Fruit fly (Drosophila melanogaster) whole organism, embryonic: ENCODE data around the gene CG15877.

Experiments used
- Awh ChIP-seq: fragments of 200-800 bp; sonication (Bioruptor generic); IDR thresholded peaks from 2 replicates; pipeline ENCODE4, ENCODE4 v1.3.6; 2022; ENCODE audit warnings: missing biosample characterization, missing genetic modification characterization
- CG10147 ChIP-seq: fragments of 200-800 bp; sonication (Bioruptor generic); optimal IDR thresholded peaks from 2 replicates; lab custom pipeline; 2019; ENCODE audit warnings: missing biosample characterization, mild to moderate bottlenecking, missing genetic modification characterization, moderate library complexity
- CG10959 ChIP-seq: fragments of 200-800 bp; sonication (Bioruptor generic); IDR thresholded peaks from 2 replicates; pipeline ENCODE4 v1.3.6; 2022; ENCODE audit warnings: missing biosample characterization, missing genetic modification characterization
- CG11247 ChIP-seq: fragments of 200-800 bp; sonication (Bioruptor generic); IDR thresholded peaks from 2 replicates; pipeline ENCODE4 v1.3.6; 2022; ENCODE audit warnings: missing biosample characterization, missing genetic modification characterization
- CG13424 ChIP-seq: fragments of 200-800 bp; sonication (Bioruptor generic); optimal IDR thresholded peaks from 2 replicates; lab custom pipeline; 2019; ENCODE audit warnings: missing biosample characterization, mild to moderate bottlenecking, missing genetic modification characterization, moderate library complexity
- CG13624 ChIP-seq: fragments of 200-800 bp; sonication (Bioruptor generic); optimal IDR thresholded peaks from 2 replicates; lab custom pipeline; 2016; ENCODE audit warnings: missing biosample characterization, missing genetic modification characterization
- CG15601 ChIP-seq: fragments of 200-800 bp; sonication (Bioruptor generic); optimal IDR thresholded peaks from 3 replicates; lab custom pipeline; 2019; ENCODE audit warnings: missing biosample characterization, mild to moderate bottlenecking, missing genetic modification characterization, moderate library complexity
- CG2120 ChIP-seq: fragments of 200-800 bp; sonication (Bioruptor generic); optimal IDR thresholded peaks from 3 replicates; lab custom pipeline; 2016; ENCODE audit warnings: missing biosample characterization, missing genetic modification characterization
- CG2129 ChIP-seq: fragments of 200-800 bp; sonication (Bioruptor generic); IDR thresholded peaks from 2 replicates; pipeline ENCODE4 v1.3.6; 2022; ENCODE audit warnings: missing biosample characterization, missing genetic modification characterization; ENCODE audit not compliant: partially characterized antibody
- CG2202 ChIP-seq: fragments of 200-800 bp; sonication (Bioruptor generic); optimal IDR thresholded peaks from 2 replicates; lab custom pipeline; 2018; ENCODE audit warnings: missing biosample characterization, mild to moderate bottlenecking, missing genetic modification characterization
- CG2889 ChIP-seq: fragments of 200-800 bp; sonication (Bioruptor generic); IDR thresholded peaks from 3 replicates; pipeline ENCODE4 v1.3.6; 2022; ENCODE audit warnings: missing biosample characterization, missing genetic modification characterization
- CG4424 ChIP-seq: fragments of 200-800 bp; sonication (Bioruptor generic); optimal IDR thresholded peaks from 3 replicates; lab custom pipeline; 2016; ENCODE audit warnings: missing biosample characterization, missing genetic modification characterization
- CG7556 ChIP-seq: fragments of 200-800 bp; sonication (Bioruptor generic); optimal IDR thresholded peaks from 2 replicates; lab custom pipeline; 2017; ENCODE audit warnings: missing biosample characterization, mild to moderate bottlenecking, missing genetic modification characterization
- CG8359 ChIP-seq: fragments of 200-800 bp; sonication (Bioruptor generic); optimal IDR thresholded peaks from 2 replicates; lab custom pipeline; 2017; ENCODE audit warnings: missing biosample characterization, mild to moderate bottlenecking, missing genetic modification characterization, borderline replicate concordance
- CG9609 ChIP-seq: fragments of 200-800 bp; sonication (Bioruptor generic); optimal IDR thresholded peaks from 3 replicates; lab custom pipeline; 2016; ENCODE audit warnings: missing biosample characterization, missing genetic modification characterization
- CG9817 ChIP-seq: fragments of 200-800 bp; sonication (Bioruptor generic); optimal IDR thresholded peaks from 2 replicates; lab custom pipeline; 2018; ENCODE audit warnings: missing biosample characterization, mild to moderate bottlenecking, missing genetic modification characterization, moderate library complexity
- H2.0 ChIP-seq: fragments of 200-800 bp; sonication (Bioruptor generic); IDR thresholded peaks from 2 replicates; pipeline ENCODE4 v1.3.6; 2022; ENCODE audit warnings: missing biosample characterization, missing genetic modification characterization
- HLH3B ChIP-seq: fragments of 200-800 bp; sonication (Bioruptor generic); IDR thresholded peaks from 2 replicates; pipeline ENCODE4 v1.3.6; 2022; ENCODE audit warnings: missing biosample characterization, missing genetic modification characterization
- Nf-YB ChIP-seq: fragments of 200-800 bp; sonication (Bioruptor generic); optimal IDR thresholded peaks from 3 replicates; lab custom pipeline; 2019; ENCODE audit warnings: missing biosample characterization, mild to moderate bottlenecking, missing genetic modification characterization, moderate library complexity
- Nf-YC ChIP-seq: fragments of 200-800 bp; optimal IDR thresholded peaks from 3 replicates; lab custom pipeline; 2019; ENCODE audit warnings: missing biosample characterization, mild to moderate bottlenecking, missing genetic modification characterization, moderate library complexity
- Side ChIP-seq: fragments of 200-800 bp; sonication (Bioruptor generic); optimal IDR thresholded peaks from 2 replicates; lab custom pipeline; 2016; ENCODE audit warnings: missing biosample characterization, missing genetic modification characterization
- Sry-δ ChIP-seq: fragments of 200-800 bp; sonication (Bioruptor generic); optimal IDR thresholded peaks from 2 replicates; lab custom pipeline; 2016; ENCODE audit warnings: missing biosample characterization, missing genetic modification characterization
- ab ChIP-seq: fragments of 200-800 bp; sonication (Bioruptor generic); optimal IDR thresholded peaks from 2 replicates; lab custom pipeline; 2016; ENCODE audit warnings: missing biosample characterization, missing genetic modification characterization
- bab2 ChIP-seq: fragments of 200-800 bp; sonication (Bioruptor generic); optimal IDR thresholded peaks from 2 replicates; lab custom pipeline; 2016; ENCODE audit warnings: missing biosample characterization, missing genetic modification characterization
- crp ChIP-seq, 2 experiments: fragments of 200-800 bp; sonication (Bioruptor generic); optimal IDR thresholded peaks; 2 replicates in 1 of 2; 3 replicates in 1 of 2; lab custom pipeline; 2017; ENCODE audit warnings: missing biosample characterization in 2 of 2, missing genetic modification characterization in 2 of 2, mild to moderate bottlenecking in 1 of 2, moderate library complexity in 1 of 2
- disco-r ChIP-seq: fragments of 200-800 bp; sonication (Bioruptor generic); optimal IDR thresholded peaks from 2 replicates; lab custom pipeline; 2016; ENCODE audit warnings: missing biosample characterization, missing genetic modification characterization
- gcm ChIP-seq: fragments of 200-800 bp; sonication (Bioruptor generic); optimal IDR thresholded peaks from 2 replicates; lab custom pipeline; 2019; ENCODE audit warnings: missing biosample characterization, mild to moderate bottlenecking, missing genetic modification characterization, moderate library complexity
- gfzf ChIP-seq: fragments of 200-800 bp; sonication (Bioruptor generic); optimal IDR thresholded peaks from 2 replicates; lab custom pipeline; 2016; ENCODE audit warnings: missing biosample characterization, mild to moderate bottlenecking, missing genetic modification characterization, moderate library complexity
- gro ChIP-seq: fragments of 200-800 bp; sonication (Bioruptor generic); optimal IDR thresholded peaks from 2 replicates; lab custom pipeline; 2016; ENCODE audit warnings: missing biosample characterization, missing genetic modification characterization
- gt ChIP-seq: fragments of 200-800 bp; sonication (Bioruptor generic); IDR thresholded peaks from 2 replicates; pipeline ENCODE4 v1.3.6; 2022; ENCODE audit warnings: missing biosample characterization, missing genetic modification characterization
- inv ChIP-seq: fragments of 200-800 bp; sonication (Bioruptor generic); IDR thresholded peaks from 2 replicates; pipeline ENCODE4 v1.3.6; 2022; ENCODE audit warnings: missing biosample characterization, missing genetic modification characterization; ENCODE audit not compliant: partially characterized antibody
- jing ChIP-seq: fragments of 200-800 bp; sonication (Bioruptor generic); optimal IDR thresholded peaks from 2 replicates; lab custom pipeline; 2018; ENCODE audit warnings: missing biosample characterization, mild to moderate bottlenecking, missing genetic modification characterization
- kay ChIP-seq: fragments of 200-800 bp; sonication (Bioruptor generic); optimal IDR thresholded peaks from 2 replicates; lab custom pipeline; 2016; ENCODE audit warnings: missing biosample characterization, missing genetic modification characterization
- lov ChIP-seq, 2 experiments: fragments of 200-800 bp in 1 of 2; fragments of >200 bp in 1 of 2; sonication (Bioruptor generic) in 1 of 2; IDR thresholded peaks in 1 of 2; optimal IDR thresholded peaks in 1 of 2; 2 replicates in 1 of 2; 3 replicates in 1 of 2; pipeline versions ENCODE4 v1.3.6 to Lab custom; 2017 to 2022; ENCODE audit warnings: missing biosample characterization in 1 of 2, missing genetic modification characterization in 1 of 2
- nom ChIP-seq: fragments of 200-800 bp; sonication (Bioruptor generic); optimal IDR thresholded peaks from 2 replicates; lab custom pipeline; 2017; ENCODE audit warnings: missing biosample characterization, missing genetic modification characterization, mild to moderate bottlenecking, moderate library complexity, missing genetic modification reagents
- oc ChIP-seq: fragments of 200-800 bp; sonication (Bioruptor generic); optimal IDR thresholded peaks from 2 replicates; lab custom pipeline; 2018; ENCODE audit warnings: missing biosample characterization, mild to moderate bottlenecking, missing genetic modification characterization, moderate library complexity
- pan ChIP-seq, 4 experiments: fragments of >200 bp in 3 of 4; fragments of 200-800 bp in 1 of 4; sonication (Bioruptor generic) in 1 of 4; optimal IDR thresholded peaks in 3 of 4; IDR thresholded peaks in 1 of 4; 2 replicates each; pipeline versions ENCODE4 v1.3.6 to Lab custom; 2017 to 2022; ENCODE audit warnings: missing biosample characterization in 2 of 4, missing genetic modification characterization in 2 of 4, mixed read lengths in 1 of 4
- rib ChIP-seq: fragments of 200-800 bp; sonication (Bioruptor generic); IDR thresholded peaks from 2 replicates; pipeline ENCODE4 v1.3.6; 2022; ENCODE audit warnings: missing biosample characterization, missing genetic modification characterization
- ro ChIP-seq: fragments of 200-800 bp; sonication (Bioruptor generic); IDR thresholded peaks from 2 replicates; pipeline ENCODE4 v1.3.6; 2022; ENCODE audit warnings: missing biosample characterization, missing genetic modification characterization
- sens-2 ChIP-seq: fragments of 200-800 bp; sonication (Bioruptor generic); IDR thresholded peaks from 2 replicates; pipeline ENCODE4 v1.3.6; 2022; ENCODE audit warnings: missing biosample characterization, missing genetic modification characterization
- seq ChIP-seq: fragments of 200-800 bp; sonication (Bioruptor generic); IDR thresholded peaks from 2 replicates; pipeline ENCODE4 v1.3.6; 2022; ENCODE audit warnings: missing biosample characterization, missing genetic modification characterization
- sisA ChIP-seq: fragments of 200-800 bp; sonication (Bioruptor generic); IDR thresholded peaks from 2 replicates; pipeline ENCODE4 v1.3.6; 2022; ENCODE audit warnings: missing biosample characterization, missing genetic modification characterization
- ttk ChIP-seq: fragments of 200-800 bp; sonication (Bioruptor generic); IDR thresholded peaks from 2 replicates; pipeline ENCODE4 v2.1.2; 2022; ENCODE audit warnings: missing biosample characterization, missing genetic modification characterization
- zen ChIP-seq: fragments of 200-800 bp; sonication (Bioruptor generic); optimal IDR thresholded peaks from 3 replicates; lab custom pipeline; 2018; ENCODE audit warnings: missing biosample characterization, mild to moderate bottlenecking, missing genetic modification characterization, moderate library complexity

Gene CG15877

dm6 chr3L:2371882-2372281 is 5.5 kb downstream of the CG15877 start, which contains the start of the genes CG1317 and CG8993 (continued):
- TF ChIP-seq CG8359 (GFP tag; lab: Kevin White, UChicago), result no peak
- no peak for TF ChIP-seq sens-2 (GFP tag; lab: Robert Waterston, UW)
- no peak for TF ChIP-seq CG2202 (tag; lab: Kevin White, UChicago)
- TF ChIP-seq CG4424 (GFP tag; lab: Kevin White, UChicago), result peak; percentile 57
- TF ChIP-seq Awh (GFP tag; lab: Robert Waterston, UW), result no peak
- no peak for TF ChIP-seq CG9609 (GFP tag; lab: Kevin White, UChicago)
- peak; percentile 0 for TF ChIP-seq CG7556
- no peak for TF ChIP-seq ab (GFP tag; lab: Kevin White, UChicago)
- peak; percentile 42 for TF ChIP-seq CG2120 (GFP tag; lab: Kevin White, UChicago)
- TF ChIP-seq CG2889, result no peak
- TF ChIP-seq seq, result no peak
- TF ChIP-seq oc (tag; lab: Kevin White, UChicago), result no peak
- TF ChIP-seq Sry-δ (GFP tag; lab: Kevin White, UChicago), result peak; percentile 25
- TF ChIP-seq CG11247, result peak; percentile 35; the same call in 1 of the 2 replicates
- TF ChIP-seq gcm (GFP tag; lab: Kevin White, UChicago), result no peak
- TF ChIP-seq CG9817, result peak; percentile 55
- TF ChIP-seq CG10959 (GFP tag; lab: Robert Waterston, UW), result no peak
- TF ChIP-seq jing (GFP tag; lab: Kevin White, UChicago), result no peak
- peak; percentile 17 for TF ChIP-seq kay (GFP tag; lab: Kevin White, UChicago)
- peak in 1 of 2 experiments; percentile 46 for TF ChIP-seq crp (GFP tag; optimal IDR thresholded peaks at IDR 0.05; lab: Kevin White, UChicago)
- peak; percentile 74 for TF ChIP-seq CG15601 (tag; lab: Kevin White, UChicago)
- no peak for TF ChIP-seq ro
- no peak for TF ChIP-seq Side
- TF ChIP-seq disco-r (GFP tag; lab: Kevin White, UChicago), result no peak
- TF ChIP-seq zen (tag; lab: Kevin White, UChicago), result peak; percentile 89
- peak; percentile 54; the same call in 1 of the 2 replicates for TF ChIP-seq sisA (GFP tag; lab: Robert Waterston, UW)

DNA sequence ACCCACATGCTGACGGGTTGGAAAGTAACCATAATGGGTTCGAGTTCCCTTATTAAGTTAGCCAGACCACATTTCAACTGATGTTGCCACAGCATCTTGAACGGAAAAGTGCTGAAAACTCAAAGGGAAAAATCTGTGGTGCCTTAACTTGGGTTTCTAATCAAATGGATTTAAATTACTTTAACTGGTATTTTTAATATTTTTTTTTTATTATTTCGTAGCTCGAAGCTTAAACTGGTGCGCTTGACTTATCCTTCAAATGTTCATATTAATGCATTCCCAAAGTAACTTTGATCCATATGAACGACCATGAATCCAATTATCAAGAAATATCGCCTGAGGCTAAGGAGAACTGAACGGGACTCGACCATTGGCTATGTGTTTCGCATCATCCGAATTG is 17.1 kb downstream of the CG15877 start, which contains the start of gene CG13801:
Gene CG13801 (plus strand): TSS at position 301 of the 400 bp plus-strand sequence.
- no peak for TF ChIP-seq pan (optimal IDR thresholded peaks at IDR 0.05; lab: Kevin White, UChicago)
- no peak for TF ChIP-seq pan (GFP tag; optimal IDR thresholded peaks at IDR 0.05 in 1 of 2, IDR thresholded peaks at IDR 0.05 in 1 of 2)
- TF ChIP-seq nom, result no peak
- no peak for TF ChIP-seq inv (GFP tag; lab: Robert Waterston, UW)
- TF ChIP-seq gfzf (GFP tag; lab: Kevin White, UChicago), result no peak
- TF ChIP-seq CG13424 (tag; lab: Kevin White, UChicago), result no peak
- TF ChIP-seq Nf-YB (GFP tag; lab: Kevin White, UChicago), result no peak
- TF ChIP-seq HLH3B (GFP tag; lab: Robert Waterston, UW), result no peak
- TF ChIP-seq ttk, result no peak
- TF ChIP-seq rib (GFP tag; lab: Robert Waterston, UW), result no peak
- TF ChIP-seq CG13624 (GFP tag; lab: Kevin White, UChicago), result no peak
- TF ChIP-seq gro (GFP tag; lab: Kevin White, UChicago), result no peak
- TF ChIP-seq CG2129 (GFP tag; lab: Robert Waterston, UW), result no peak
- no peak for TF ChIP-seq CG10147 (GFP tag; lab: Kevin White, UChicago)
- TF ChIP-seq Nf-YC (tag; lab: Kevin White, UChicago), result no peak
- TF ChIP-seq lov (optimal IDR thresholded peaks at IDR 0.05; lab: Kevin White, UChicago), result no peak
- TF ChIP-seq lov (GFP tag; IDR thresholded peaks at IDR 0.05; lab: Robert Waterston, UW), result no peak
- TF ChIP-seq H2.0, result no peak
- TF ChIP-seq bab2 (GFP tag; lab: Kevin White, UChicago), result no peak
- TF ChIP-seq gt, result no peak
